Fruit fly (Drosophila melanogaster) Kc167 (cell line): ENCODE results near the gene CG2540.

Experiments
- Myc ChIP-seq: fragments of >200 bp; optimal IDR thresholded peaks from 2 replicates; lab custom pipeline; 2017; ENCODE audit warnings: missing external identifiers
- Sin3A ChIP-seq: fragments of >200 bp; optimal IDR thresholded peaks from 2 replicates; lab custom pipeline; 2018; ENCODE audit warnings: missing external identifiers
- h ChIP-seq: fragments of >200 bp; optimal IDR thresholded peaks from 3 replicates; lab custom pipeline; 2018; ENCODE audit warnings: missing external identifiers
- insv ChIP-seq: fragments of >200 bp; optimal IDR thresholded peaks from 3 replicates; lab custom pipeline; 2018; ENCODE audit warnings: missing external identifiers
- psq ChIP-seq: fragments of >200 bp; optimal IDR thresholded peaks from 2 replicates; lab custom pipeline; 2017; ENCODE audit warnings: missing external identifiers
- ttk ChIP-seq: sonication (Bioruptor generic); optimal IDR thresholded peaks from 2 replicates; lab custom pipeline; 2017; ENCODE audit warnings: missing external identifiers

CG2540 gene

dm6 chrX:12669659-12670488 lies 40.2 kb downstream of the CG2540 start:
- TF ChIP-seq ttk (lab: Kevin White, UChicago) (no peak), Sin3A (lab: Kevin White, UChicago) (no peak), h (lab: Kevin White, UChicago) (no peak), insv (no peak), Myc (no peak), psq (lab: Kevin White, UChicago) (no peak)

dm6 chrX:12670530-12671285 lies 41.0 kb downstream of the CG2540 start:
- TF ChIP-seq h (lab: Kevin White, UChicago) = no peak
- TF ChIP-seq insv = no peak
- TF ChIP-seq Myc = no peak
- no peak for TF ChIP-seq ttk (lab: Kevin White, UChicago)
- TF ChIP-seq psq (lab: Kevin White, UChicago) = no peak
- no peak for TF ChIP-seq Sin3A (lab: Kevin White, UChicago)

DNA sequence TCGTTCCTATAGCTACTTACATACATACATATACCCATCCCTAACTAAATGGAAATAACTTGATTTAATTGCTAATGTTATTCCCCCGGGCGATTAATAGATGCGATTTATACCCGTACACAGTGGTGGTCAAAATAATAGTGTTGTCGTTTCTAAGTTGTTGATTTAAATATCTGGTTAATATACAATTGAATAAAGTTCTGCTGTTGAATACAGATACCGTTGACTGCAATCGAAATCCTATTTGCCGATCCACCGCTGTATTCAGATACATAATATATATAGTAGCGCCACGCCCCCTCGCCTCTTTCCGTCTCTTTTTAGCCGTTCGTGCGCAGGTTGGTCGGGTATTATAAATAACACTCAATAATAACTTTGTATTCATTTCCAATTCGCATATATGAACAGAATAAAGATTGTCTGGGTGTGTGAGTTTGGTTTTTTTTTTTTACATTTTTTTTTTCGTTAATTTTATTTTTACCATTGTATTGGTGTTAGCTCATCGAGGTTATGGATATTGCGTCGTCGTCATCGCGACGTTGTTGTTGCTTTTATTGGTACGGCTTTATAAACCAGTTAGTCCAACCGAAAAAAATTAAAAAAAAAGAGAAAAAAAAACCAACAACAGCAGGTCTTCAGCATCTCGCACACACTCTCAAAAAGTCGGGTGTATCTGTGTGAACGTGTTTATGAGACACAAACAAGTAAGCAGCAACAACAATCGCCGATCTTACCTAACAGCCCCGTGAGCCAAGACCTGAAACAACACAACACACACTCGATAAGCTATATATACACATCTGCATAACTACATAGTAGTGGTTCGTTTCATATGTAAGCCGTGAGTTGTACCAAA lies 42.9 kb downstream of the CG2540 start:
- TF ChIP-seq Myc = no peak

DNA sequence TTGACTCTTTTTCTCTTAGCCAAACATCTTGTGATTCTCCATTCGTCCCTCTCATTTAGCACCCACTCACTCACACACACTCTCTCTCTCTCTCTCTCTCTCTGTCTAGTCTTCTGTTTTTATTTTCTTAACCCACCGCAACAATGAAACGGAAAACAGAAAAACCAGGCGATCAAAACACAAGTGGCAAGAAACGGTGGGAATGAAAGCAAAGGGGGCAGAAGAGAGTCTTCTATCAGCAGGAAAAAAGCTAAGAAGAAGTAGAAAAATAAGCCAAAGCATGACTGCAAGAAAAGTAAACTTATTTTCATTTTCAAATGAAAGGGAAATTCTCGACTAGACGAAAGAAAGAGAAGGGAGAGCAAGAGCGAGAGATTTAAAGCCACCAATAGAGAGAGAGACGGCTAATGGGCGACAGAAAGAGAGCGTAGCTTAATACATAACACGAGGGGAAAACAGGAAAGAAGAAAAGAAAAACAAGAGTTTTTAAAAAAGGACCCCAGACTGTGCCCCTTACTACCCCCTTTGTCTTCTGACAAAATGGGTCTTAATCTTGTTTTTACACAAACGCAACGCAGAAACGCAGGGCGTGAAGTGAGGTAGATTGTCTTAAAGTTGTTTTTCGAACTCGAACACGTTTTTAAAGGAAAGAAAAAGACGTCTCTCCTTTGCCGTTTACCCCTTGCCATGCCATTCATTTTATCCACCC lies 44.3 kb downstream of the CG2540 start:
- no peak for TF ChIP-seq h (lab: Kevin White, UChicago)
- TF ChIP-seq Sin3A (lab: Kevin White, UChicago) = no peak
- TF ChIP-seq insv = no peak
- TF ChIP-seq Myc = no peak
- no peak for TF ChIP-seq psq (lab: Kevin White, UChicago)
- TF ChIP-seq ttk (lab: Kevin White, UChicago) = no peak

dm6 chrX:12675284-12675683 lies 45.6 kb downstream of the CG2540 start:
- TF ChIP-seq Sin3A (lab: Kevin White, UChicago) (no peak), ttk (lab: Kevin White, UChicago) (no peak)

- TF ChIP-seq ttk (lab: Kevin White, UChicago) = no peak
- no peak for TF ChIP-seq h (lab: Kevin White, UChicago)
- no peak for TF ChIP-seq Sin3A (lab: Kevin White, UChicago)
- TF ChIP-seq insv = no peak
- TF ChIP-seq psq (lab: Kevin White, UChicago) = no peak
- TF ChIP-seq Myc = no peak
These were observed 46.3 kb downstream of the CG2540 start for dm6 chrX:12675798-12676553.

dm6 chrX:12676554-12677336 lies 47.1 kb downstream of the CG2540 start:
- no peak for TF ChIP-seq psq (lab: Kevin White, UChicago)
- no peak for TF ChIP-seq Sin3A (lab: Kevin White, UChicago)
- no peak for TF ChIP-seq h (lab: Kevin White, UChicago)
- no peak for TF ChIP-seq ttk (lab: Kevin White, UChicago)
- no peak for TF ChIP-seq insv
- no peak for TF ChIP-seq Myc
